Fruit fly (Drosophila melanogaster) whole organism, embryonic: Measurements from ENCODE around the gene fliI.

Source experiments
- Abd-B ChIP-seq: fragments of 200-800 bp; sonication (Bioruptor generic); optimal IDR thresholded peaks from 2 replicates; lab custom pipeline; 2018; ENCODE audit warnings: missing biosample characterization, mild to moderate bottlenecking, missing genetic modification characterization, moderate library complexity
- Adf1 ChIP-seq: fragments of 200-800 bp; sonication (Bioruptor generic); IDR thresholded peaks from 2 replicates; pipeline ENCODE4 v1.3.6; 2022; ENCODE audit warnings: missing biosample characterization, missing genetic modification characterization
- CG10543 ChIP-seq: fragments of 200-800 bp; sonication (Bioruptor generic); optimal IDR thresholded peaks from 3 replicates; lab custom pipeline; 2017; ENCODE audit warnings: missing biosample characterization, mild to moderate bottlenecking, missing genetic modification characterization, moderate library complexity
- CG11085 ChIP-seq: fragments of 200-800 bp; sonication (Bioruptor generic); IDR thresholded peaks from 2 replicates; pipeline ENCODE4 v1.3.6; 2022; ENCODE audit warnings: missing biosample characterization, missing genetic modification characterization
- CG11560 ChIP-seq: fragments of 200-800 bp; sonication (Bioruptor generic); IDR thresholded peaks from 3 replicates; pipeline ENCODE4 v1.3.6; 2022; ENCODE audit warnings: missing biosample characterization, missing genetic modification characterization
- CG12155 ChIP-seq: fragments of 200-800 bp; sonication (Bioruptor generic); optimal IDR thresholded peaks from 3 replicates; lab custom pipeline; 2016; ENCODE audit warnings: missing biosample characterization, missing genetic modification characterization
- CG12299 ChIP-seq: fragments of 200-800 bp; sonication (Bioruptor generic); optimal IDR thresholded peaks from 2 replicates; lab custom pipeline; 2018; ENCODE audit warnings: missing biosample characterization, mild to moderate bottlenecking, missing genetic modification characterization
- CG12769 ChIP-seq: fragments of 200-800 bp; sonication (Bioruptor generic); optimal IDR thresholded peaks from 2 replicates; lab custom pipeline; 2019; ENCODE audit warnings: missing biosample characterization, mild to moderate bottlenecking, missing genetic modification characterization, moderate library complexity
- CG14860 ChIP-seq: fragments of 200-800 bp; sonication (Bioruptor generic); IDR thresholded peaks from 3 replicates; pipeline ENCODE4 v1.3.6; 2022; ENCODE audit warnings: missing biosample characterization, missing genetic modification characterization; ENCODE audit not compliant: partially characterized antibody
- CG15269 ChIP-seq: fragments of 200-800 bp; sonication (Bioruptor generic); optimal IDR thresholded peaks from 2 replicates; lab custom pipeline; 2018; ENCODE audit warnings: missing biosample characterization, mild to moderate bottlenecking, missing genetic modification characterization, moderate library complexity
- CG15696 ChIP-seq: fragments of 200-800 bp; sonication (Bioruptor generic); optimal IDR thresholded peaks from 2 replicates; lab custom pipeline; 2019; ENCODE audit warnings: missing biosample characterization, mild to moderate bottlenecking, missing genetic modification characterization, moderate library complexity
- CG3281 ChIP-seq: fragments of 200-800 bp; sonication (Bioruptor generic); optimal IDR thresholded peaks from 3 replicates; lab custom pipeline; 2017; ENCODE audit warnings: missing biosample characterization, mild to moderate bottlenecking, missing genetic modification characterization
- CG33557 ChIP-seq: fragments of 200-800 bp; sonication (Bioruptor generic); optimal IDR thresholded peaks from 2 replicates; lab custom pipeline; 2019; ENCODE audit warnings: missing biosample characterization, mild to moderate bottlenecking, missing genetic modification characterization, moderate library complexity
- CG34224 ChIP-seq: fragments of 200-800 bp; sonication (Bioruptor generic); IDR thresholded peaks from 3 replicates; pipeline ENCODE4 v1.3.6; 2022; ENCODE audit warnings: missing biosample characterization, missing genetic modification characterization; ENCODE audit not compliant: partially characterized antibody
- CG4707 ChIP-seq: fragments of 200-800 bp; sonication (Bioruptor generic); optimal IDR thresholded peaks from 2 replicates; lab custom pipeline; 2018; ENCODE audit warnings: missing biosample characterization, mild to moderate bottlenecking, missing genetic modification characterization, moderate library complexity
- CG5180 ChIP-seq: fragments of 200-800 bp; sonication (Bioruptor generic); optimal IDR thresholded peaks from 3 replicates; lab custom pipeline; 2017; ENCODE audit warnings: missing biosample characterization, missing genetic modification characterization, mild to moderate bottlenecking, moderate library complexity, missing genetic modification reagents
- CG6175 ChIP-seq: fragments of 200-800 bp; sonication (Bioruptor generic); IDR thresholded peaks from 3 replicates; pipeline ENCODE4 v1.3.6; 2022; ENCODE audit warnings: missing biosample characterization, missing genetic modification characterization
- CG7786 ChIP-seq: fragments of 200-800 bp; sonication (Bioruptor generic); optimal IDR thresholded peaks from 2 replicates; lab custom pipeline; 2016; ENCODE audit warnings: missing biosample characterization, missing genetic modification characterization
- CG8089 ChIP-seq: fragments of 200-800 bp; sonication (Bioruptor generic); optimal IDR thresholded peaks from 3 replicates; lab custom pipeline; 2016; ENCODE audit warnings: missing biosample characterization, missing genetic modification characterization
- CG8388 ChIP-seq: fragments of 200-800 bp; sonication (Bioruptor generic); optimal IDR thresholded peaks from 2 replicates; lab custom pipeline; 2019; ENCODE audit warnings: missing biosample characterization, mild to moderate bottlenecking, missing genetic modification characterization, moderate library complexity
- CG8478 ChIP-seq: fragments of >200 bp; optimal IDR thresholded peaks from 2 replicates; lab custom pipeline; 2018
- CG9727 ChIP-seq: fragments of 200-800 bp; sonication (Bioruptor generic); optimal IDR thresholded peaks from 3 replicates; lab custom pipeline; 2017; ENCODE audit warnings: missing biosample characterization, mild to moderate bottlenecking, missing genetic modification characterization
- Dfd ChIP-seq, 2 experiments: fragments of >200 bp; optimal IDR thresholded peaks; 2 replicates each; lab custom pipeline; 2017; ENCODE audit warnings: missing biosample characterization in 2 of 2, missing genetic modification characterization in 2 of 2
- Doc2 ChIP-seq: fragments of 200-800 bp; sonication (Bioruptor generic); IDR thresholded peaks from 2 replicates; pipeline ENCODE4 v1.3.6; 2022; ENCODE audit warnings: missing biosample characterization, missing genetic modification characterization
- H15 ChIP-seq: fragments of 200-800 bp; sonication (Bioruptor generic); IDR thresholded peaks from 3 replicates; pipeline ENCODE4 v1.3.6; 2022; ENCODE audit warnings: missing biosample characterization, missing genetic modification characterization
- Hsf ChIP-seq: fragments of 200-800 bp; sonication (Bioruptor generic); optimal IDR thresholded peaks from 3 replicates; lab custom pipeline; 2016; ENCODE audit warnings: missing biosample characterization, missing genetic modification characterization
- Mad ChIP-seq: fragments of 200-800 bp; sonication (Bioruptor generic); optimal IDR thresholded peaks from 2 replicates; lab custom pipeline; 2016; ENCODE audit warnings: missing biosample characterization, missing genetic modification characterization
- Optix ChIP-seq: fragments of 200-800 bp; sonication (Bioruptor generic); IDR thresholded peaks from 3 replicates; pipeline ENCODE4 v1.3.6; 2022; ENCODE audit warnings: missing biosample characterization, missing genetic modification characterization
- Trl ChIP-seq, 3 experiments: fragments of >200 bp in 2 of 3; fragments of 200-800 bp in 1 of 3; sonication (Bioruptor generic) in 1 of 3; optimal IDR thresholded peaks; 2 replicates in 1 of 3; 3 replicates in 2 of 3; lab custom pipeline; 2016 to 2017; ENCODE audit warnings: missing biosample characterization in 1 of 3, missing genetic modification characterization in 1 of 3
- abd-A ChIP-seq: fragments of 200-800 bp; sonication (Bioruptor generic); optimal IDR thresholded peaks from 3 replicates; lab custom pipeline; 2019; ENCODE audit warnings: missing biosample characterization, mild to moderate bottlenecking, missing genetic modification characterization, moderate library complexity
- amos ChIP-seq: fragments of 200-800 bp; sonication (Bioruptor generic); IDR thresholded peaks from 2 replicates; pipeline ENCODE4 v1.3.6; 2022; ENCODE audit warnings: missing biosample characterization, missing genetic modification characterization; ENCODE audit not compliant: partially characterized antibody
- bsh ChIP-seq, 2 experiments: fragments of 200-800 bp; sonication (Bioruptor generic); optimal IDR thresholded peaks; 2 replicates each; lab custom pipeline; 2017 to 2018; ENCODE audit warnings: mild to moderate bottlenecking in 2 of 2, missing biosample characterization in 2 of 2, missing genetic modification characterization in 2 of 2, moderate library complexity in 1 of 2
- disco-r ChIP-seq: fragments of 200-800 bp; sonication (Bioruptor generic); optimal IDR thresholded peaks from 2 replicates; lab custom pipeline; 2016; ENCODE audit warnings: missing biosample characterization, missing genetic modification characterization
- dmrt11E ChIP-seq: fragments of 200-800 bp; sonication (Bioruptor generic); optimal IDR thresholded peaks from 3 replicates; lab custom pipeline; 2018; ENCODE audit warnings: missing biosample characterization, mild to moderate bottlenecking, missing genetic modification characterization, moderate library complexity
- dmrt99B ChIP-seq: fragments of 200-800 bp; sonication (Bioruptor generic); optimal IDR thresholded peaks from 2 replicates; lab custom pipeline; 2018; ENCODE audit warnings: missing biosample characterization, mild to moderate bottlenecking, missing genetic modification characterization, moderate library complexity
- eyg ChIP-seq: fragments of 200-800 bp; sonication (Bioruptor generic); optimal IDR thresholded peaks from 3 replicates; lab custom pipeline; 2016; ENCODE audit warnings: missing biosample characterization, missing genetic modification characterization
- gsb ChIP-seq: fragments of 200-800 bp; sonication (Bioruptor generic); IDR thresholded peaks from 2 replicates; pipeline ENCODE4 v1.3.6; 2022; ENCODE audit warnings: missing biosample characterization, missing genetic modification characterization
- hbn ChIP-seq: fragments of 200-800 bp; sonication (Bioruptor generic); IDR thresholded peaks from 2 replicates; pipeline ENCODE4 v1.3.6; 2022; ENCODE audit warnings: missing biosample characterization, missing genetic modification characterization; ENCODE audit not compliant: partially characterized antibody
- hth ChIP-seq: fragments of >200 bp; optimal IDR thresholded peaks from 2 replicates; lab custom pipeline; 2017; ENCODE audit warnings: inconsistent platforms
- lbe ChIP-seq: fragments of 200-800 bp; sonication (Bioruptor generic); optimal IDR thresholded peaks from 2 replicates; lab custom pipeline; 2016; ENCODE audit warnings: missing biosample characterization, mild to moderate bottlenecking, missing genetic modification characterization
- lilli ChIP-seq: fragments of 200-800 bp; sonication (Bioruptor generic); optimal IDR thresholded peaks from 3 replicates; lab custom pipeline; 2016; ENCODE audit warnings: missing biosample characterization, missing genetic modification characterization
- nmo ChIP-seq: fragments of 200-800 bp; sonication (Bioruptor generic); optimal IDR thresholded peaks from 2 replicates; lab custom pipeline; 2018; ENCODE audit warnings: missing biosample characterization, mild to moderate bottlenecking, missing genetic modification characterization, moderate library complexity
- pnt ChIP-seq: fragments of 200-800 bp; sonication (Bioruptor generic); optimal IDR thresholded peaks from 3 replicates; lab custom pipeline; 2016; ENCODE audit warnings: missing biosample characterization, missing genetic modification characterization
- pros ChIP-seq: fragments of 200-800 bp; sonication (Bioruptor generic); optimal IDR thresholded peaks from 3 replicates; lab custom pipeline; 2019; ENCODE audit warnings: missing biosample characterization, mild to moderate bottlenecking, missing genetic modification characterization, moderate library complexity
- psq ChIP-seq: fragments of 200-800 bp; sonication (Bioruptor generic); optimal IDR thresholded peaks from 2 replicates; lab custom pipeline; 2017; ENCODE audit warnings: missing biosample characterization, missing genetic modification characterization
- pzg ChIP-seq: fragments of 200-800 bp; sonication (Bioruptor generic); optimal IDR thresholded peaks from 3 replicates; lab custom pipeline; 2018; ENCODE audit warnings: missing biosample characterization, mild to moderate bottlenecking, missing genetic modification characterization, moderate library complexity
- ranshi ChIP-seq: fragments of 200-800 bp; sonication (Bioruptor generic); IDR thresholded peaks from 2 replicates; pipeline ENCODE4 v1.3.6; 2022; ENCODE audit warnings: missing biosample characterization, missing genetic modification characterization
- stwl ChIP-seq: fragments of 200-800 bp; sonication (Bioruptor generic); optimal IDR thresholded peaks from 3 replicates; lab custom pipeline; 2018; ENCODE audit warnings: missing biosample characterization, mild to moderate bottlenecking, missing genetic modification characterization, moderate library complexity
- ttk ChIP-seq: fragments of 200-800 bp; sonication (Bioruptor generic); IDR thresholded peaks from 2 replicates; pipeline ENCODE4 v2.1.2; 2022; ENCODE audit warnings: missing biosample characterization, missing genetic modification characterization
- usp ChIP-seq: fragments of >200 bp; optimal IDR thresholded peaks from 2 replicates; lab custom pipeline; 2017; ENCODE audit warnings: missing biosample characterization, missing genetic modification characterization

Gene fliI

DNA sequence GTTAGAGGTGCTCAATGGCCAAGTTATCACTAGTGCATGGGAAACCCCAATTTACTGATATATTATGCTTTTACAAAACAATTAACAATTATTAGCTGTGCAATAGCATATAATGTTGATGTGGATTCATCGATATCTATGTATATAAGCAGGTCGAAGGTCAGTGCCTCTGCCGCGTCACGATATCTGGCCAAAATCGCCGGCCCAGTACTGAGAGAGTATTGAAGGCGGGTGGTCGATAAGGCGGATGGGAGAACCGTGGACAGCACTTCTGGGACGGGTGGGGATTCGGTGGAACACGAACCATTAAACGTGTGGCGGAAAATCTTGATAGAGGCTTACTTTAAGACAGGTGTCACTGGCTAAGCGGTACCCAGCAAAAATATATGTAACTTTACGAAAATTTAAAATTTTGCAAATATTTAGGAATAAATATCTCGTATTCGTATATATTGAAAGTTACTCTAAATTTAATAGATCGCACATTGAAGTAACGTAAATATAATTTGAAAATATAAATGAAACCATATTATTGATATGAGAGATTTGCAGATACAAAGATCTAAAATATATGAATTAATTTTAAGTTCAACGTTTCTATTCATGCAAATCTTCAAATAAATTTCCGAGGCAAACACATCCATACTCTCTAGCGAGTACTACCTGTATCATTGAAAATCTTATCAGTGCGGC is 17.1 kb upstream of the fliI start (continued):
- TF ChIP-seq CG12299 (tag; lab: Kevin White, UChicago) (no peak), CG8478 (lab: Kevin White, UChicago) (no peak), CG12155 (GFP tag; lab: Kevin White, UChicago) (no peak), CG34224 (no peak), lilli (GFP tag; lab: Kevin White, UChicago) (no peak), ttk (peak; percentile 33; the same call in 1 of the 2 replicates), Optix (GFP tag; lab: Robert Waterston, UW) (no peak), lbe (GFP tag; lab: Kevin White, UChicago) (no peak), CG7786 (GFP tag; lab: Kevin White, UChicago) (no peak), abd-A (tag; lab: Kevin White, UChicago) (no peak), CG14860 (GFP tag; lab: Robert Waterston, UW) (no peak), stwl (tag; lab: Kevin White, UChicago) (no peak), Mad (GFP tag; lab: Kevin White, UChicago) (no peak), ranshi (GFP tag; lab: Robert Waterston, UW) (0 out of 2 replicates have a peak, but pooled peaks have one; percentile 43), amos (no peak), CG15269 (tag; lab: Kevin White, UChicago) (no peak), CG8388 (GFP tag; lab: Kevin White, UChicago) (no peak), usp (GFP tag; lab: Kevin White, UChicago) (no peak), CG6175 (GFP tag; lab: Robert Waterston, UW) (no peak), CG4707 (GFP tag; lab: Kevin White, UChicago) (no peak), pzg (GFP tag; lab: Kevin White, UChicago) (no peak), Abd-B (GFP tag; lab: Kevin White, UChicago) (no peak), Hsf (GFP tag; lab: Kevin White, UChicago) (no peak), pros (no peak), CG3281 (GFP tag; lab: Kevin White, UChicago) (peak; percentile 74), CG15696 (tag; lab: Kevin White, UChicago) (peak; percentile 40), CG8089 (GFP tag; lab: Kevin White, UChicago) (no peak), CG33557 (GFP tag; lab: Kevin White, UChicago) (no peak), dmrt99B (tag; lab: Kevin White, UChicago) (peak; percentile 81), Dfd (GFP tag; optimal IDR thresholded peaks at IDR 0.05; lab: Kevin White, UChicago) (no peak), CG12769 (tag; lab: Kevin White, UChicago) (no peak), dmrt11E (no peak), bsh (GFP tag; optimal IDR thresholded peaks at IDR 0.05; lab: Kevin White, UChicago) (no peak), CG11560 (tag; lab: Robert Waterston, UW) (no peak), pnt (GFP tag; lab: Kevin White, UChicago) (no peak), Trl (optimal IDR thresholded peaks at IDR 0.05; lab: Kevin White, UChicago) (no peak), Trl (GFP tag; optimal IDR thresholded peaks at IDR 0.05; lab: Kevin White, UChicago) (no peak), H15 (GFP tag; lab: Robert Waterston, UW) (no peak), Adf1 (peak; percentile 41; the same call in 1 of the 2 replicates), nmo (no peak), psq (GFP tag; lab: Kevin White, UChicago) (no peak), CG11085 (no peak), Doc2 (no peak), CG10543 (GFP tag; lab: Kevin White, UChicago) (no peak), hth (lab: Kevin White, UChicago) (no peak), hbn (no peak), eyg (GFP tag; lab: Kevin White, UChicago) (no peak), CG9727 (peak; percentile 15), disco-r (GFP tag; lab: Kevin White, UChicago) (no peak), gsb (no peak), CG5180 (GFP tag; lab: Kevin White, UChicago) (no peak)
